Fruit fly (Drosophila melanogaster) whole organism, embryonic: Measurements from ENCODE around the gene CG13385.
A peak's percentile ranks its signal among the peaks of the same experiment; 100 is the strongest.

Experiments used
- Atf-2 ChIP-seq: fragments of 200-800 bp; sonication (Bioruptor generic); optimal IDR thresholded peaks from 2 replicates; lab custom pipeline; 2016; ENCODE audit warnings: missing biosample characterization, missing genetic modification characterization
- B-H1 ChIP-seq: fragments of 200-800 bp; sonication (Bioruptor generic); IDR thresholded peaks from 3 replicates; pipeline ENCODE4 v1.3.6; 2022; ENCODE audit warnings: missing biosample characterization, missing genetic modification characterization
- BEAF-32 ChIP-seq: fragments of 200-800 bp; sonication (Bioruptor generic); optimal IDR thresholded peaks from 3 replicates; lab custom pipeline; 2017; ENCODE audit warnings: missing biosample characterization, missing genetic modification characterization, mild to moderate bottlenecking, moderate library complexity, missing genetic modification reagents
- CG10267 ChIP-seq: fragments of 200-800 bp; sonication (Bioruptor generic); optimal IDR thresholded peaks from 2 replicates; lab custom pipeline; 2018; ENCODE audit warnings: missing biosample characterization, mild to moderate bottlenecking, missing genetic modification characterization, moderate library complexity
- CG10274 ChIP-seq: fragments of 200-800 bp; sonication (Bioruptor generic); optimal IDR thresholded peaks from 3 replicates; lab custom pipeline; 2017; ENCODE audit warnings: missing biosample characterization, mild to moderate bottlenecking, missing genetic modification characterization
- CG12299 ChIP-seq: fragments of 200-800 bp; sonication (Bioruptor generic); optimal IDR thresholded peaks from 2 replicates; lab custom pipeline; 2018; ENCODE audit warnings: missing biosample characterization, mild to moderate bottlenecking, missing genetic modification characterization
- CG13123 ChIP-seq: fragments of 200-800 bp; sonication (Bioruptor generic); optimal IDR thresholded peaks from 2 replicates; lab custom pipeline; 2016; ENCODE audit warnings: missing biosample characterization, missing genetic modification characterization
- CG13424 ChIP-seq: fragments of 200-800 bp; sonication (Bioruptor generic); optimal IDR thresholded peaks from 2 replicates; lab custom pipeline; 2019; ENCODE audit warnings: missing biosample characterization, mild to moderate bottlenecking, missing genetic modification characterization, moderate library complexity
- CG13624 ChIP-seq: fragments of 200-800 bp; sonication (Bioruptor generic); optimal IDR thresholded peaks from 2 replicates; lab custom pipeline; 2016; ENCODE audit warnings: missing biosample characterization, missing genetic modification characterization
- CG14965 ChIP-seq: fragments of 200-800 bp; sonication (Bioruptor generic); optimal IDR thresholded peaks from 2 replicates; lab custom pipeline; 2016; ENCODE audit warnings: missing biosample characterization, missing genetic modification characterization, borderline replicate concordance
- CG15073 ChIP-seq: fragments of 200-800 bp; sonication (Bioruptor generic); optimal IDR thresholded peaks from 2 replicates; lab custom pipeline; 2016; ENCODE audit warnings: missing biosample characterization, missing genetic modification characterization
- CG16779 ChIP-seq: fragments of 200-800 bp; sonication (Bioruptor generic); IDR thresholded peaks from 2 replicates; pipeline ENCODE4 v1.3.6; 2022; ENCODE audit warnings: missing biosample characterization, missing genetic modification characterization
- CG16813 ChIP-seq: fragments of 200-800 bp; sonication (Bioruptor generic); IDR thresholded peaks from 3 replicates; pipeline ENCODE4 v1.3.6; 2022; ENCODE audit warnings: missing biosample characterization, missing genetic modification characterization; ENCODE audit not compliant: partially characterized antibody
- CG16863 ChIP-seq: fragments of 200-800 bp; sonication (Bioruptor generic); optimal IDR thresholded peaks from 3 replicates; lab custom pipeline; 2016; ENCODE audit warnings: missing biosample characterization, missing genetic modification characterization
- CG17829 ChIP-seq: fragments of 200-800 bp; optimal IDR thresholded peaks from 2 replicates; lab custom pipeline; 2019; ENCODE audit warnings: missing biosample characterization, mild to moderate bottlenecking, missing genetic modification characterization, moderate library complexity
- CG18262 ChIP-seq: fragments of 200-800 bp; optimal IDR thresholded peaks from 3 replicates; lab custom pipeline; 2019; ENCODE audit warnings: missing biosample characterization, mild to moderate bottlenecking, missing genetic modification characterization, moderate library complexity
- CG2129 ChIP-seq: fragments of 200-800 bp; sonication (Bioruptor generic); IDR thresholded peaks from 2 replicates; pipeline ENCODE4 v1.3.6; 2022; ENCODE audit warnings: missing biosample characterization, missing genetic modification characterization; ENCODE audit not compliant: partially characterized antibody
- CG2875 ChIP-seq: fragments of 200-800 bp; sonication (Bioruptor generic); optimal IDR thresholded peaks from 2 replicates; lab custom pipeline; 2017; ENCODE audit warnings: missing biosample characterization, mild to moderate bottlenecking, missing genetic modification characterization, missing genetic modification reagents
- CG2889 ChIP-seq: fragments of 200-800 bp; sonication (Bioruptor generic); IDR thresholded peaks from 3 replicates; pipeline ENCODE4 v1.3.6; 2022; ENCODE audit warnings: missing biosample characterization, missing genetic modification characterization
- CG31224 ChIP-seq: fragments of 200-800 bp; sonication (Bioruptor generic); IDR thresholded peaks from 2 replicates; pipeline ENCODE4 v1.3.6; 2022; ENCODE audit warnings: missing biosample characterization, missing genetic modification characterization
- CG3838 ChIP-seq: fragments of 200-800 bp; sonication (Bioruptor generic); optimal IDR thresholded peaks from 3 replicates; lab custom pipeline; 2016; ENCODE audit warnings: missing biosample characterization, missing genetic modification characterization
- CG4854 ChIP-seq: fragments of 200-800 bp; sonication (Bioruptor generic); optimal IDR thresholded peaks from 2 replicates; lab custom pipeline; 2016; ENCODE audit warnings: missing biosample characterization, missing genetic modification characterization, inconsistent platforms
- CG7556 ChIP-seq: fragments of 200-800 bp; sonication (Bioruptor generic); optimal IDR thresholded peaks from 2 replicates; lab custom pipeline; 2017; ENCODE audit warnings: missing biosample characterization, mild to moderate bottlenecking, missing genetic modification characterization
- CG9437 ChIP-seq: fragments of 200-800 bp; sonication (Bioruptor generic); optimal IDR thresholded peaks from 2 replicates; lab custom pipeline; 2018; ENCODE audit warnings: missing biosample characterization, mild to moderate bottlenecking, missing genetic modification characterization
- D19A ChIP-seq: fragments of 200-800 bp; optimal IDR thresholded peaks from 3 replicates; lab custom pipeline; 2019; ENCODE audit warnings: missing biosample characterization, mild to moderate bottlenecking, missing genetic modification characterization, moderate library complexity
- D19B ChIP-seq: fragments of 200-800 bp; sonication (Bioruptor generic); optimal IDR thresholded peaks from 2 replicates; lab custom pipeline; 2017; ENCODE audit warnings: missing biosample characterization, mild to moderate bottlenecking, missing genetic modification characterization
- Dfd ChIP-seq, 2 experiments: fragments of >200 bp; optimal IDR thresholded peaks; 2 replicates each; lab custom pipeline; 2017; ENCODE audit warnings: missing biosample characterization in 2 of 2, missing genetic modification characterization in 2 of 2
- Dip3 ChIP-seq: fragments of 200-800 bp; sonication (Bioruptor generic); optimal IDR thresholded peaks from 3 replicates; lab custom pipeline; 2016; ENCODE audit warnings: missing biosample characterization, missing genetic modification characterization
- Dp ChIP-seq: fragments of 200-800 bp; sonication (Bioruptor generic); optimal IDR thresholded peaks from 2 replicates; lab custom pipeline; 2018; ENCODE audit warnings: missing biosample characterization, mild to moderate bottlenecking, missing genetic modification characterization, moderate library complexity
- Hand ChIP-seq: fragments of 200-800 bp; sonication (Bioruptor generic); optimal IDR thresholded peaks from 2 replicates; lab custom pipeline; 2017; ENCODE audit warnings: mild to moderate bottlenecking, missing biosample characterization, missing genetic modification reagents, missing genetic modification characterization
- Hr3 ChIP-seq: fragments of 200-800 bp; sonication (Bioruptor generic); optimal IDR thresholded peaks from 3 replicates; lab custom pipeline; 2016; ENCODE audit warnings: missing biosample characterization, missing genetic modification characterization
- Kr ChIP-seq: fragments of 200-800 bp; sonication (Bioruptor generic); optimal IDR thresholded peaks from 2 replicates; lab custom pipeline; 2017; ENCODE audit warnings: missing biosample characterization, mild to moderate bottlenecking, missing genetic modification characterization
- Lim3 ChIP-seq: fragments of 200-800 bp; sonication (Bioruptor generic); IDR thresholded peaks from 2 replicates; pipeline ENCODE4 v1.3.6; 2022; ENCODE audit warnings: missing biosample characterization, missing genetic modification characterization
- NFAT ChIP-seq: fragments of 200-800 bp; sonication (Bioruptor generic); IDR thresholded peaks from 2 replicates; pipeline ENCODE4 v1.3.6; 2022; ENCODE audit warnings: missing biosample characterization, missing genetic modification characterization
- YL-1 ChIP-seq: fragments of 200-800 bp; sonication (Bioruptor generic); optimal IDR thresholded peaks from 3 replicates; lab custom pipeline; 2017; ENCODE audit warnings: missing biosample characterization, mild to moderate bottlenecking, missing genetic modification characterization
- abd-A ChIP-seq: fragments of 200-800 bp; sonication (Bioruptor generic); optimal IDR thresholded peaks from 3 replicates; lab custom pipeline; 2019; ENCODE audit warnings: missing biosample characterization, mild to moderate bottlenecking, missing genetic modification characterization, moderate library complexity
- ap ChIP-seq: fragments of 200-800 bp; sonication (Bioruptor generic); IDR thresholded peaks from 2 replicates; pipeline ENCODE4 v1.3.6; 2022; ENCODE audit warnings: missing biosample characterization, missing genetic modification characterization
- bab2 ChIP-seq: fragments of 200-800 bp; sonication (Bioruptor generic); optimal IDR thresholded peaks from 2 replicates; lab custom pipeline; 2016; ENCODE audit warnings: missing biosample characterization, missing genetic modification characterization
- br ChIP-seq: fragments of >200 bp; optimal IDR thresholded peaks from 2 replicates; lab custom pipeline; 2017
- caup ChIP-seq: fragments of 200-800 bp; sonication (Bioruptor generic); optimal IDR thresholded peaks from 3 replicates; lab custom pipeline; 2017; ENCODE audit warnings: missing biosample characterization, mild to moderate bottlenecking, missing genetic modification characterization, moderate library complexity; ENCODE audit not compliant: severe bottlenecking
- crp ChIP-seq, 2 experiments: fragments of 200-800 bp; sonication (Bioruptor generic); optimal IDR thresholded peaks; 2 replicates in 1 of 2; 3 replicates in 1 of 2; lab custom pipeline; 2017; ENCODE audit warnings: missing biosample characterization in 2 of 2, missing genetic modification characterization in 2 of 2, mild to moderate bottlenecking in 1 of 2, moderate library complexity in 1 of 2
- dm ChIP-seq: fragments of 200-800 bp; sonication (Bioruptor generic); optimal IDR thresholded peaks from 3 replicates; lab custom pipeline; 2016; ENCODE audit warnings: missing biosample characterization, missing genetic modification characterization
- dysf ChIP-seq: fragments of 200-800 bp; sonication (Bioruptor generic); IDR thresholded peaks from 3 replicates; pipeline ENCODE4 v1.3.6; 2022; ENCODE audit warnings: missing biosample characterization, missing genetic modification characterization
- fd64A ChIP-seq: fragments of 200-800 bp; sonication (Bioruptor generic); optimal IDR thresholded peaks from 3 replicates; lab custom pipeline; 2018; ENCODE audit warnings: missing biosample characterization, mild to moderate bottlenecking, missing genetic modification characterization
- fu2 ChIP-seq: fragments of 200-800 bp; sonication (Bioruptor generic); optimal IDR thresholded peaks from 2 replicates; lab custom pipeline; 2016; ENCODE audit warnings: missing biosample characterization, missing genetic modification characterization
- gce ChIP-seq: fragments of 200-800 bp; sonication (Bioruptor generic); IDR thresholded peaks from 3 replicates; pipeline ENCODE4 v1.3.6; 2022; ENCODE audit warnings: missing biosample characterization, missing genetic modification characterization
- h ChIP-seq: fragments of >200 bp; optimal IDR thresholded peaks from 2 replicates; lab custom pipeline; 2017
- kni ChIP-seq: fragments of 200-800 bp; sonication (Bioruptor generic); optimal IDR thresholded peaks from 3 replicates; lab custom pipeline; 2017; ENCODE audit warnings: mild to moderate bottlenecking, missing biosample characterization, missing genetic modification reagents, missing genetic modification characterization
- nerfin-2 ChIP-seq: fragments of 200-800 bp; sonication (Bioruptor generic); IDR thresholded peaks from 2 replicates; pipeline ENCODE4 v1.3.6; 2022; ENCODE audit warnings: missing biosample characterization, missing genetic modification characterization; ENCODE audit not compliant: partially characterized antibody
- scrt ChIP-seq: fragments of 200-800 bp; sonication (Bioruptor generic); optimal IDR thresholded peaks from 2 replicates; lab custom pipeline; 2018; ENCODE audit warnings: missing biosample characterization, mild to moderate bottlenecking, missing genetic modification characterization, moderate library complexity
- sens-2 ChIP-seq: fragments of 200-800 bp; sonication (Bioruptor generic); IDR thresholded peaks from 2 replicates; pipeline ENCODE4 v1.3.6; 2022; ENCODE audit warnings: missing biosample characterization, missing genetic modification characterization
- yki ChIP-seq: fragments of >200 bp; optimal IDR thresholded peaks from 3 replicates; lab custom pipeline; 2018

The CG13385 gene

DNA sequence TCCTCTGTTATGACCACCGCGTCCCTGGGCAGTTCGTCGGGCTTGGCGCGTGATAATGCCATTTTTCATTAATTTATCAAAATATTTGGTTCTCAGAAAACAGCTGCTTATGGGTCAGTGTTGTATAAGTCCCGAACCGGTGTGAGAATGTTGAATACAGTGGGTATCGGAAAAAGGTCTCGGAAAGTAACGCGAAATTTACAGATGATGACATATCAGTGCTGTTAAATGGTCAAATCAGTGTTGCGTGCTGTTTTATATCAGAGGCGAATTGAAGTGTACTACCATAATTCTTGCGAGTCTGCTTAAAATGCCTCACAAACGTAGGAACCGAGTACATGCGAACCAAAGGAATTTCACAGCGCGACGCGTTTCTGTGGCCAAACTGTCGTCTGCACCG is 13.8 kb upstream of the CG13385 start, which contains the start of the genes CG13392 and Rcd4 (continued):
- TF ChIP-seq CG10267: peak; percentile 97
- no peak for TF ChIP-seq Dfd (GFP tag; optimal IDR thresholded peaks at IDR 0.05; lab: Kevin White, UChicago)
- TF ChIP-seq CG17829 (tag; lab: Kevin White, UChicago): peak; percentile 70
- no peak for TF ChIP-seq gce
- TF ChIP-seq ap (GFP tag; lab: Robert Waterston, UW): no peak
- TF ChIP-seq CG13424 (tag; lab: Kevin White, UChicago): peak; percentile 26
- TF ChIP-seq CG31224 (GFP tag; lab: Robert Waterston, UW): no peak; the same call in 1 of the 2 replicates
- TF ChIP-seq CG2129 (GFP tag; lab: Robert Waterston, UW): no peak
- TF ChIP-seq B-H1 (GFP tag; lab: Robert Waterston, UW): no peak
- peak; percentile 85 for TF ChIP-seq CG13624 (GFP tag; lab: Kevin White, UChicago)
- peak; percentile 25 for TF ChIP-seq Hr3 (GFP tag; lab: Kevin White, UChicago)
- peak; percentile 71 for TF ChIP-seq YL-1 (GFP tag; lab: Kevin White, UChicago)
- peak; percentile 74 for TF ChIP-seq fu2 (GFP tag; lab: Kevin White, UChicago)
- TF ChIP-seq CG9437 (GFP tag; lab: Kevin White, UChicago): peak; percentile 34
- TF ChIP-seq fd64A (GFP tag; lab: Kevin White, UChicago): no peak
- TF ChIP-seq CG18262 (tag; lab: Kevin White, UChicago): peak; percentile 29
- TF ChIP-seq NFAT: peak; percentile 82
- TF ChIP-seq nerfin-2: peak; percentile 58; the same call in 1 of the 2 replicates
- TF ChIP-seq kni: peak; percentile 64
- peak; percentile 66 for TF ChIP-seq CG16863 (GFP tag; lab: Kevin White, UChicago)
- TF ChIP-seq scrt (GFP tag; lab: Kevin White, UChicago): peak; percentile 41
- no peak for TF ChIP-seq sens-2 (GFP tag; lab: Robert Waterston, UW)
- TF ChIP-seq D19B (GFP tag; lab: Kevin White, UChicago): peak; percentile 29
- peak; percentile 41 for TF ChIP-seq CG12299 (tag; lab: Kevin White, UChicago)
- peak; percentile 60 to 91 for TF ChIP-seq crp (GFP tag; optimal IDR thresholded peaks at IDR 0.05; lab: Kevin White, UChicago)
- peak; percentile 31 for TF ChIP-seq abd-A (tag; lab: Kevin White, UChicago)
- no peak for TF ChIP-seq CG2889 (GFP tag; lab: Robert Waterston, UW)
- TF ChIP-seq CG15073 (GFP tag; lab: Kevin White, UChicago): no peak
- peak; percentile 59 for TF ChIP-seq CG7556
- TF ChIP-seq CG4854 (GFP tag; lab: Kevin White, UChicago): peak; percentile 45
- TF ChIP-seq CG16779 (GFP tag; lab: Robert Waterston, UW): peak; percentile 84
- no peak for TF ChIP-seq D19A (tag; lab: Kevin White, UChicago)
- TF ChIP-seq caup: peak; percentile 78
- TF ChIP-seq dm (GFP tag; lab: Kevin White, UChicago): peak; percentile 48
- no peak for TF ChIP-seq Lim3 (GFP tag; lab: Robert Waterston, UW)
- no peak for TF ChIP-seq Kr (GFP tag; lab: Kevin White, UChicago)
- TF ChIP-seq h (lab: Kevin White, UChicago): no peak
- TF ChIP-seq CG2875 (GFP tag; lab: Kevin White, UChicago): peak; percentile 10
- TF ChIP-seq CG10274 (GFP tag; lab: Kevin White, UChicago): no peak
- no peak for TF ChIP-seq Hand (GFP tag; lab: Kevin White, UChicago)
- peak; percentile 31 for TF ChIP-seq Atf-2
- TF ChIP-seq CG16813 (GFP tag; lab: Robert Waterston, UW): peak; percentile 57
- TF ChIP-seq Dp: peak; percentile 33
- TF ChIP-seq CG14965 (GFP tag; lab: Kevin White, UChicago): no peak
- TF ChIP-seq CG3838: no peak
- peak; percentile 79 for TF ChIP-seq Dip3
- peak; percentile 76 for TF ChIP-seq bab2
- TF ChIP-seq br (lab: Kevin White, UChicago): no peak
- TF ChIP-seq dysf (GFP tag; lab: Robert Waterston, UW): peak; percentile 72
- peak; percentile 63 for TF ChIP-seq BEAF-32 (GFP tag; lab: Kevin White, UChicago)
- TF ChIP-seq yki (lab: Kevin White, UChicago): no peak
- no peak for TF ChIP-seq CG13123
